Worm (Caenorhabditis elegans): ENCODE measurements around the gene cul-2.

DNA sequence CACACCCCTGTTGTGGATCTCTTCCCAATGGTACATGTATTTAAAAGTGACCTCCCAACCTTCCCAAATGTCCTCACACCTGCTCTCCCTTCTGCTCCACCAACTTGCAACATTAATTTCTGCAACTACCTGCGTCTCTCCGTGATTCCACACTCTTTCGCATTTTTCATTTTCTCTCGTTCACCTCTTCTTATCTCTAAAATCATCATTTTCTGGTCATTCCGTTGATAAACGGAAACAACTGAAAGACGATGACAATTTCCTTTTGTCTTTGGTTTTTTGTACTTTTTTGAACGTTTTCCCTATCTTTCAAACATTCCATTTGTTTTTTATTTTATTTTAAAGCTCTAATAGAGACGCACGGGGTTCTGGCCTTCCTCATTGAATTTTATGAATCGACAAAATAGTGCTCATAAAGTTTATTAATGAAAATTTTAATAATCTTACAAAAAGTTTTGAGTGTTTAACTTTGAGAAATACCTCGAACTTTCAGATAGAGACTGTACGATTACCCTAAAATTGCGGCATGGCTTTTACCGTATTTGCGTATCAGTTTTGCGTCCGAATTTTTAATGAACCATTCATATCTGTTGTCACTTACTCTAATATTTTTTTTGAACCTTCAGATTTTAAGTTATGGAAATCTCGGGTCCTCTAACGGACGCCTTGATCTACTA lies 14.3 kb upstream of the cul-2 start, which contains the start of gene aqp-11:
- TF ChIP-seq ztf-23 (GFP tag; IDR thresholded peaks at IDR 0.05): no peak
- TF ChIP-seq cog-1 (tag; optimal IDR thresholded peaks at IDR 0.05): no peak
- no peak for TF ChIP-seq flt-1 (GFP tag; IDR thresholded peaks at IDR 0.05)
- TF ChIP-seq klf-2 (GFP tag; conservative IDR thresholded peaks at IDR 0.05): no peak
